Fruit fly (Drosophila melanogaster) whole organism, embryonic: ENCODE measurements around the gene CG42258.
A peak's percentile ranks its signal among the peaks of the same experiment; 100 is the strongest.

Experiments
- Abd-B ChIP-seq: fragments of 200-800 bp; sonication (Bioruptor generic); optimal IDR thresholded peaks from 2 replicates; lab custom pipeline; 2018; ENCODE audit warnings: missing biosample characterization, mild to moderate bottlenecking, missing genetic modification characterization, moderate library complexity
- Aef1 ChIP-seq: fragments of 200-800 bp; sonication (Bioruptor generic); IDR thresholded peaks from 3 replicates; pipeline ENCODE4 v1.3.6; 2022; ENCODE audit warnings: missing biosample characterization, missing genetic modification characterization
- Bdp1 ChIP-seq: fragments of 200-800 bp; sonication (Bioruptor generic); optimal IDR thresholded peaks from 3 replicates; lab custom pipeline; 2016; ENCODE audit warnings: missing biosample characterization, missing genetic modification characterization
- Bteb2 ChIP-seq: fragments of 200-800 bp; sonication (Bioruptor generic); optimal IDR thresholded peaks from 2 replicates; lab custom pipeline; 2016; ENCODE audit warnings: missing biosample characterization, missing genetic modification characterization
- CG11247 ChIP-seq: fragments of 200-800 bp; sonication (Bioruptor generic); IDR thresholded peaks from 2 replicates; pipeline ENCODE4 v1.3.6; 2022; ENCODE audit warnings: missing biosample characterization, missing genetic modification characterization
- CG12155 ChIP-seq: fragments of 200-800 bp; sonication (Bioruptor generic); optimal IDR thresholded peaks from 3 replicates; lab custom pipeline; 2016; ENCODE audit warnings: missing biosample characterization, missing genetic modification characterization
- CG12219 ChIP-seq: fragments of 200-800 bp; sonication (Bioruptor generic); optimal IDR thresholded peaks from 3 replicates; lab custom pipeline; 2018; ENCODE audit warnings: missing biosample characterization, mild to moderate bottlenecking, missing genetic modification characterization
- CG13624 ChIP-seq: fragments of 200-800 bp; sonication (Bioruptor generic); optimal IDR thresholded peaks from 2 replicates; lab custom pipeline; 2016; ENCODE audit warnings: missing biosample characterization, missing genetic modification characterization
- CG13775 ChIP-seq: fragments of 200-800 bp; sonication (Bioruptor generic); optimal IDR thresholded peaks from 3 replicates; lab custom pipeline; 2017; ENCODE audit warnings: missing biosample characterization, mild to moderate bottlenecking, missing genetic modification characterization
- CG15011 ChIP-seq: fragments of 200-800 bp; sonication (Bioruptor generic); optimal IDR thresholded peaks from 3 replicates; lab custom pipeline; 2018; ENCODE audit warnings: missing biosample characterization, mild to moderate bottlenecking, missing genetic modification characterization
- CG17328 ChIP-seq: fragments of 200-800 bp; sonication (Bioruptor generic); IDR thresholded peaks from 2 replicates; pipeline ENCODE4 v1.3.6; 2022; ENCODE audit warnings: missing biosample characterization, missing genetic modification characterization
- CG17802 ChIP-seq: fragments of 200-800 bp; sonication (Bioruptor generic); optimal IDR thresholded peaks from 2 replicates; lab custom pipeline; 2018; ENCODE audit warnings: missing biosample characterization, mild to moderate bottlenecking, missing genetic modification characterization, moderate library complexity
- CG32532 ChIP-seq: fragments of 200-800 bp; sonication (Bioruptor generic); IDR thresholded peaks from 2 replicates; pipeline ENCODE4 v1.3.6; 2022; ENCODE audit warnings: missing biosample characterization, missing genetic modification characterization
- CG33557 ChIP-seq: fragments of 200-800 bp; sonication (Bioruptor generic); optimal IDR thresholded peaks from 2 replicates; lab custom pipeline; 2019; ENCODE audit warnings: missing biosample characterization, mild to moderate bottlenecking, missing genetic modification characterization, moderate library complexity
- CG3847 ChIP-seq: fragments of 200-800 bp; sonication (Bioruptor generic); IDR thresholded peaks from 2 replicates; pipeline ENCODE4 v1.3.6; 2022; ENCODE audit warnings: missing biosample characterization, missing genetic modification characterization
- CG4424 ChIP-seq: fragments of 200-800 bp; sonication (Bioruptor generic); optimal IDR thresholded peaks from 3 replicates; lab custom pipeline; 2016; ENCODE audit warnings: missing biosample characterization, missing genetic modification characterization
- CG4820 ChIP-seq: fragments of 200-800 bp; sonication (Bioruptor generic); optimal IDR thresholded peaks from 3 replicates; lab custom pipeline; 2016; ENCODE audit warnings: missing biosample characterization, missing genetic modification characterization
- CG8388 ChIP-seq: fragments of 200-800 bp; sonication (Bioruptor generic); optimal IDR thresholded peaks from 2 replicates; lab custom pipeline; 2019; ENCODE audit warnings: missing biosample characterization, mild to moderate bottlenecking, missing genetic modification characterization, moderate library complexity
- CG9609 ChIP-seq: fragments of 200-800 bp; sonication (Bioruptor generic); optimal IDR thresholded peaks from 3 replicates; lab custom pipeline; 2016; ENCODE audit warnings: missing biosample characterization, missing genetic modification characterization
- Ets65A ChIP-seq: fragments of 200-800 bp; sonication (Bioruptor generic); peaks from one replicate; lab custom pipeline; 2016; ENCODE audit warnings: missing biosample characterization, missing genetic modification characterization
- Ets97D ChIP-seq: fragments of 200-800 bp; sonication (Bioruptor generic); optimal IDR thresholded peaks from 3 replicates; lab custom pipeline; 2016; ENCODE audit warnings: missing biosample characterization, missing genetic modification characterization
- Gug ChIP-seq: fragments of 200-800 bp; sonication (Bioruptor generic); IDR thresholded peaks from 4 replicates; pipeline ENCODE4 v1.3.6; 2022; ENCODE audit warnings: missing biosample characterization, missing genetic modification characterization
- HLH3B ChIP-seq: fragments of 200-800 bp; sonication (Bioruptor generic); IDR thresholded peaks from 2 replicates; pipeline ENCODE4 v1.3.6; 2022; ENCODE audit warnings: missing biosample characterization, missing genetic modification characterization
- Hey ChIP-seq: fragments of 200-800 bp; sonication (Bioruptor generic); optimal IDR thresholded peaks from 3 replicates; lab custom pipeline; 2018; ENCODE audit warnings: missing biosample characterization, mild to moderate bottlenecking, missing genetic modification characterization
- Jarid2 ChIP-seq: fragments of 200-800 bp; sonication (Bioruptor generic); optimal IDR thresholded peaks from 3 replicates; lab custom pipeline; 2017; ENCODE audit warnings: mild to moderate bottlenecking, missing biosample characterization, missing genetic modification reagents, missing genetic modification characterization
- Kr ChIP-seq: fragments of 200-800 bp; sonication (Bioruptor generic); optimal IDR thresholded peaks from 2 replicates; lab custom pipeline; 2017; ENCODE audit warnings: missing biosample characterization, mild to moderate bottlenecking, missing genetic modification characterization
- Med ChIP-seq: fragments of 200-800 bp; sonication (Bioruptor generic); peaks from one replicate; lab custom pipeline; 2016; ENCODE audit warnings: missing biosample characterization, missing genetic modification characterization, mild to moderate bottlenecking, inconsistent platforms, moderate library complexity
- Oli ChIP-seq: fragments of 200-800 bp; sonication (Bioruptor generic); optimal IDR thresholded peaks from 2 replicates; lab custom pipeline; 2018; ENCODE audit warnings: missing biosample characterization, mild to moderate bottlenecking, missing genetic modification characterization, moderate library complexity
- PHDP ChIP-seq: fragments of 200-800 bp; sonication (Bioruptor generic); optimal IDR thresholded peaks from 3 replicates; lab custom pipeline; 2018; ENCODE audit warnings: missing biosample characterization, mild to moderate bottlenecking, missing genetic modification characterization, moderate library complexity
- Sox102F ChIP-seq: fragments of 200-800 bp; sonication (Bioruptor generic); optimal IDR thresholded peaks from 2 replicates; lab custom pipeline; 2018; ENCODE audit warnings: missing biosample characterization, mild to moderate bottlenecking, missing genetic modification characterization, moderate library complexity
- YL-1 ChIP-seq: fragments of 200-800 bp; sonication (Bioruptor generic); optimal IDR thresholded peaks from 3 replicates; lab custom pipeline; 2017; ENCODE audit warnings: missing biosample characterization, mild to moderate bottlenecking, missing genetic modification characterization
- bigmax ChIP-seq: fragments of 200-800 bp; sonication (Bioruptor generic); optimal IDR thresholded peaks from 2 replicates; lab custom pipeline; 2018; ENCODE audit warnings: missing biosample characterization, mild to moderate bottlenecking, missing genetic modification characterization
- chinmo ChIP-seq: fragments of 200-800 bp; sonication (Bioruptor generic); IDR thresholded peaks from 4 replicates; pipeline ENCODE4 v1.3.6; 2022; ENCODE audit warnings: missing biosample characterization, missing genetic modification characterization; ENCODE audit not compliant: partially characterized antibody
- da ChIP-seq: fragments of 200-800 bp; sonication (Bioruptor generic); optimal IDR thresholded peaks from 2 replicates; lab custom pipeline; 2016; ENCODE audit warnings: missing biosample characterization, missing genetic modification characterization
- dan ChIP-seq: fragments of 200-800 bp; sonication (Bioruptor generic); IDR thresholded peaks from 2 replicates; pipeline ENCODE4 v1.3.6; 2022; ENCODE audit warnings: missing biosample characterization, missing genetic modification characterization
- dmrt11E ChIP-seq: fragments of 200-800 bp; sonication (Bioruptor generic); optimal IDR thresholded peaks from 3 replicates; lab custom pipeline; 2018; ENCODE audit warnings: missing biosample characterization, mild to moderate bottlenecking, missing genetic modification characterization, moderate library complexity
- ems ChIP-seq: fragments of 200-800 bp; sonication (Bioruptor generic); optimal IDR thresholded peaks from 3 replicates; lab custom pipeline; 2016; ENCODE audit warnings: missing biosample characterization, missing genetic modification characterization
- ewg ChIP-seq: fragments of 200-800 bp; sonication (Bioruptor generic); optimal IDR thresholded peaks from 3 replicates; lab custom pipeline; 2017; ENCODE audit warnings: mild to moderate bottlenecking, missing biosample characterization, missing genetic modification reagents, missing genetic modification characterization
- fu2 ChIP-seq: fragments of 200-800 bp; sonication (Bioruptor generic); optimal IDR thresholded peaks from 2 replicates; lab custom pipeline; 2016; ENCODE audit warnings: missing biosample characterization, missing genetic modification characterization
- gsb-n ChIP-seq: fragments of 200-800 bp; sonication (Bioruptor generic); optimal IDR thresholded peaks from 3 replicates; lab custom pipeline; 2018; ENCODE audit warnings: missing biosample characterization, mild to moderate bottlenecking, missing genetic modification characterization
- mirr ChIP-seq: fragments of 200-800 bp; sonication (Bioruptor generic); optimal IDR thresholded peaks from 3 replicates; lab custom pipeline; 2018; ENCODE audit warnings: missing biosample characterization, mild to moderate bottlenecking, missing genetic modification characterization
- nmo ChIP-seq: fragments of 200-800 bp; sonication (Bioruptor generic); optimal IDR thresholded peaks from 2 replicates; lab custom pipeline; 2018; ENCODE audit warnings: missing biosample characterization, mild to moderate bottlenecking, missing genetic modification characterization, moderate library complexity
- ro ChIP-seq: fragments of 200-800 bp; sonication (Bioruptor generic); IDR thresholded peaks from 2 replicates; pipeline ENCODE4 v1.3.6; 2022; ENCODE audit warnings: missing biosample characterization, missing genetic modification characterization
- sens ChIP-seq: fragments of 200-800 bp; sonication (Bioruptor generic); peaks from one replicate; lab custom pipeline; 2016; ENCODE audit warnings: missing biosample characterization, missing genetic modification characterization
- sens-2 ChIP-seq: fragments of 200-800 bp; sonication (Bioruptor generic); IDR thresholded peaks from 2 replicates; pipeline ENCODE4 v1.3.6; 2022; ENCODE audit warnings: missing biosample characterization, missing genetic modification characterization
- sima ChIP-seq: fragments of 200-800 bp; sonication (Bioruptor generic); optimal IDR thresholded peaks from 2 replicates; lab custom pipeline; 2016; ENCODE audit warnings: missing biosample characterization, missing genetic modification characterization
- sisA ChIP-seq: fragments of 200-800 bp; sonication (Bioruptor generic); IDR thresholded peaks from 2 replicates; pipeline ENCODE4 v1.3.6; 2022; ENCODE audit warnings: missing biosample characterization, missing genetic modification characterization
- sr ChIP-seq: fragments of 200-800 bp; sonication (Bioruptor generic); IDR thresholded peaks from 3 replicates; pipeline ENCODE4 v1.3.6; 2022; ENCODE audit warnings: missing biosample characterization, missing genetic modification characterization
- tin ChIP-seq: fragments of 200-800 bp; sonication (Bioruptor generic); optimal IDR thresholded peaks from 3 replicates; lab custom pipeline; 2016; ENCODE audit warnings: missing biosample characterization, missing genetic modification characterization
- toy ChIP-seq: fragments of 200-800 bp; sonication (Bioruptor generic); IDR thresholded peaks from 2 replicates; pipeline ENCODE4 v1.3.6; 2022; ENCODE audit warnings: missing biosample characterization, missing genetic modification characterization
- trh ChIP-seq: fragments of 200-800 bp; sonication (Bioruptor generic); optimal IDR thresholded peaks from 2 replicates; lab custom pipeline; 2016; ENCODE audit warnings: missing biosample characterization, missing genetic modification characterization
- yki ChIP-seq: fragments of >200 bp; optimal IDR thresholded peaks from 3 replicates; lab custom pipeline; 2018

Gene CG42258

DNA sequence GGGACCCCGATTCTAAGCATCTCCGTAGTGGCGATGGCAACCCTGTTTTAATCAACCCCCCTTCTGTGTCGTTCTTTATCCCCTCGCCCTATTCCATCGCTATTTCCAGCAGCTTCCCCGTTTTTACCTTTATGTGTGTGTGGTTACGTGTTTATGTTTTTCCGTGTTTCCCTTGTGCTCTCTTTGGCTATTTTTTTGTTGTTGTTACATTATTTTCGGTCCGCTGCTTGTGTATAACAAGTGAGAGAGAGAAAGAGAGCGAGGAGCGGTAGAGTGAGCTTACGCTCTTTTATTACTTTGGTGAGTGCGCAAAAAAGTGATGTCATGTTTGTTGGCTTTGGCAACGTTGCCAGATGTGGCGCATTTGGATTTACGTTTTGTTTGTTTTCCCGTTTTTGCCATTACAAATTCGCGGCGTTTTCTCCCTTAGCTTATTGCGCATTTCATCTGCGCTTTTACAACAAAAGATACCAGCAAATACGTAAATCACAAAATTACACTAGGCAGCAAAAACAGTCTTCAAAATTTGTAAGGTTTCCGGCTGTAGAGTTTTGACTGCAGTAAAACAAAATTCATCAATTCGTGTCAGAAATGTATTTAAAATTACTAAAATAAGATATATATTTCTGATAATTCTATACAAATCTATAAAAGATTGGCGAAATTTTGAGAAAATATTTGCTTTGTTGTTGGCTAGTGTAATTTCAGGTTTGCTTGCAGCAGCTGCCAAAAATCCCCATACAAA is 7.0 kb downstream of the CG42258 start (continued):
- TF ChIP-seq da (GFP tag; lab: Kevin White, UChicago), result no peak
- TF ChIP-seq nmo (GFP tag; lab: Kevin White, UChicago), result peak; percentile 69
- TF ChIP-seq CG13775 (GFP tag; lab: Kevin White, UChicago), result peak; percentile 56
- no peak for TF ChIP-seq fu2 (GFP tag; lab: Kevin White, UChicago)
- TF ChIP-seq CG11247, result peak; percentile 60; the same call in 1 of the 2 replicates
- TF ChIP-seq CG4820, result peak; percentile 18
- no peak for TF ChIP-seq Kr
- TF ChIP-seq trh (GFP tag; lab: Kevin White, UChicago), result no peak
- peak; percentile 51 for TF ChIP-seq yki (lab: Kevin White, UChicago)
- TF ChIP-seq Bdp1, result no peak
- peak; percentile 12 for TF ChIP-seq CG12219
- TF ChIP-seq Oli (tag; lab: Kevin White, UChicago), result peak; percentile 62
- TF ChIP-seq CG8388 (GFP tag; lab: Kevin White, UChicago), result peak; percentile 29
- no peak for TF ChIP-seq tin (GFP tag; lab: Kevin White, UChicago)
- no peak for TF ChIP-seq gsb-n
- peak; percentile 62; the same call in 1 of the 2 replicates for TF ChIP-seq HLH3B
- no peak for TF ChIP-seq YL-1 (GFP tag; lab: Kevin White, UChicago)
- TF ChIP-seq toy (GFP tag; lab: Robert Waterston, UW), result no peak
- no peak for TF ChIP-seq Ets97D
- no peak for TF ChIP-seq Hey (tag; lab: Kevin White, UChicago)
- peak; percentile 68 for TF ChIP-seq sisA
- TF ChIP-seq Bteb2 (GFP tag; lab: Kevin White, UChicago), result no peak
- TF ChIP-seq ems (GFP tag; lab: Kevin White, UChicago), result no peak
- TF ChIP-seq CG17802 (tag; lab: Kevin White, UChicago), result no peak
- peak; percentile 21 for TF ChIP-seq Abd-B (GFP tag; lab: Kevin White, UChicago)
- TF ChIP-seq mirr, result peak; percentile 44

dm6 chrX:12471408-12471807 is 8.1 kb downstream of the CG42258 start:
- TF ChIP-seq chinmo (GFP tag; lab: Robert Waterston, UW) (0 out of 4 replicates have a peak, but pooled peaks have one; percentile 59), Jarid2 (peak; percentile 43), sens-2 (GFP tag; lab: Robert Waterston, UW) (no peak), Med (GFP tag; lab: Kevin White, UChicago) (peak; percentile 75), dmrt11E (tag; lab: Kevin White, UChicago) (no peak), Aef1 (GFP tag; lab: Robert Waterston, UW) (no peak), CG4424 (GFP tag; lab: Kevin White, UChicago) (no peak), CG33557 (GFP tag; lab: Kevin White, UChicago) (no peak), CG32532 (no peak), ro (GFP tag; lab: Robert Waterston, UW) (no peak), CG15011 (GFP tag; lab: Kevin White, UChicago) (no peak), bigmax (no peak), CG13624 (peak; percentile 30), CG3847 (GFP tag; lab: Robert Waterston, UW) (0 out of 2 replicates have a peak, but pooled peaks have one; percentile 33), sr (GFP tag; lab: Robert Waterston, UW) (no peak), Sox102F (no peak), Ets65A (GFP tag; lab: Kevin White, UChicago) (no peak), mirr (no peak), dan (GFP tag; lab: Robert Waterston, UW) (no peak), Gug (no peak), CG8388 (GFP tag; lab: Kevin White, UChicago) (no peak), PHDP (no peak), CG9609 (no peak), ewg (GFP tag; lab: Kevin White, UChicago) (peak; percentile 57), CG13775 (GFP tag; lab: Kevin White, UChicago) (no peak), CG12155 (no peak), sens (GFP tag; lab: Kevin White, UChicago) (peak; percentile 16), sima (GFP tag; lab: Kevin White, UChicago) (no peak), CG17328 (no peak)
